Fruit fly (Drosophila melanogaster) whole organism, embryonic: ENCODE data around the gene CG15221.

ENCODE experiments used
- ATbp ChIP-seq: fragments of 200-800 bp; sonication (Bioruptor generic); optimal IDR thresholded peaks from 2 replicates; lab custom pipeline; 2017; ENCODE audit warnings: missing biosample characterization, mild to moderate bottlenecking, missing genetic modification characterization, missing genetic modification reagents
- Aef1 ChIP-seq: fragments of 200-800 bp; sonication (Bioruptor generic); IDR thresholded peaks from 3 replicates; pipeline ENCODE4 v1.3.6; 2022; ENCODE audit warnings: missing biosample characterization, missing genetic modification characterization
- Awh ChIP-seq: fragments of 200-800 bp; sonication (Bioruptor generic); IDR thresholded peaks from 2 replicates; pipeline ENCODE4, ENCODE4 v1.3.6; 2022; ENCODE audit warnings: missing biosample characterization, missing genetic modification characterization
- CG10959 ChIP-seq: fragments of 200-800 bp; sonication (Bioruptor generic); IDR thresholded peaks from 2 replicates; pipeline ENCODE4 v1.3.6; 2022; ENCODE audit warnings: missing biosample characterization, missing genetic modification characterization
- CG11560 ChIP-seq: fragments of 200-800 bp; sonication (Bioruptor generic); IDR thresholded peaks from 3 replicates; pipeline ENCODE4 v1.3.6; 2022; ENCODE audit warnings: missing biosample characterization, missing genetic modification characterization
- CG12299 ChIP-seq: fragments of 200-800 bp; sonication (Bioruptor generic); optimal IDR thresholded peaks from 2 replicates; lab custom pipeline; 2018; ENCODE audit warnings: missing biosample characterization, mild to moderate bottlenecking, missing genetic modification characterization
- CG13624 ChIP-seq: fragments of 200-800 bp; sonication (Bioruptor generic); optimal IDR thresholded peaks from 2 replicates; lab custom pipeline; 2016; ENCODE audit warnings: missing biosample characterization, missing genetic modification characterization
- CG15514 ChIP-seq: fragments of 200-800 bp; sonication (Bioruptor generic); optimal IDR thresholded peaks from 3 replicates; lab custom pipeline; 2017; ENCODE audit warnings: missing biosample characterization, missing genetic modification characterization, mild to moderate bottlenecking, moderate library complexity, missing genetic modification reagents
- CG18011 ChIP-seq: fragments of 200-800 bp; sonication (Bioruptor generic); optimal IDR thresholded peaks from 2 replicates; lab custom pipeline; 2017; ENCODE audit warnings: missing biosample characterization, missing genetic modification characterization, mild to moderate bottlenecking, moderate library complexity, missing genotype
- CG18619 ChIP-seq: fragments of 200-800 bp; sonication (Bioruptor generic); optimal IDR thresholded peaks from 3 replicates; lab custom pipeline; 2017; ENCODE audit warnings: missing biosample characterization, mild to moderate bottlenecking, missing genetic modification characterization
- CG18764 ChIP-seq: fragments of 200-800 bp; sonication (Bioruptor generic); optimal IDR thresholded peaks from 3 replicates; lab custom pipeline; 2016; ENCODE audit warnings: missing biosample characterization, missing genetic modification characterization
- CG3726 ChIP-seq: fragments of 200-800 bp; sonication (Bioruptor generic); IDR thresholded peaks from 3 replicates; pipeline ENCODE4, ENCODE4 v1.3.6; 2022; ENCODE audit warnings: missing biosample characterization, missing genetic modification characterization
- CG3838 ChIP-seq: fragments of 200-800 bp; sonication (Bioruptor generic); optimal IDR thresholded peaks from 3 replicates; lab custom pipeline; 2016; ENCODE audit warnings: missing biosample characterization, missing genetic modification characterization
- CG4820 ChIP-seq: fragments of 200-800 bp; sonication (Bioruptor generic); optimal IDR thresholded peaks from 3 replicates; lab custom pipeline; 2016; ENCODE audit warnings: missing biosample characterization, missing genetic modification characterization
- CG6689 ChIP-seq: fragments of 200-800 bp; sonication (Bioruptor generic); IDR thresholded peaks from 2 replicates; pipeline ENCODE4 v1.3.6; 2022; ENCODE audit warnings: missing biosample characterization, missing genetic modification characterization
- CG6854 ChIP-seq: fragments of 200-800 bp; sonication (Bioruptor generic); optimal IDR thresholded peaks from 3 replicates; lab custom pipeline; 2017; ENCODE audit warnings: missing biosample characterization, mild to moderate bottlenecking, missing genetic modification characterization
- CG7987 ChIP-seq: fragments of 200-800 bp; sonication (Bioruptor generic); optimal IDR thresholded peaks from 2 replicates; lab custom pipeline; 2018; ENCODE audit warnings: missing biosample characterization, mild to moderate bottlenecking, missing genetic modification characterization, moderate library complexity
- CG8478 ChIP-seq: fragments of >200 bp; optimal IDR thresholded peaks from 2 replicates; lab custom pipeline; 2018
- CG9727 ChIP-seq: fragments of 200-800 bp; sonication (Bioruptor generic); optimal IDR thresholded peaks from 3 replicates; lab custom pipeline; 2017; ENCODE audit warnings: missing biosample characterization, mild to moderate bottlenecking, missing genetic modification characterization
- CG9932 ChIP-seq: fragments of 200-800 bp; sonication (Bioruptor generic); IDR thresholded peaks from 2 replicates; pipeline ENCODE4 v1.3.6; 2022; ENCODE audit warnings: missing biosample characterization, missing genetic modification characterization
- CoRest ChIP-seq: fragments of 200-800 bp; sonication (Bioruptor generic); optimal IDR thresholded peaks from 3 replicates; lab custom pipeline; 2018; ENCODE audit warnings: missing biosample characterization, mild to moderate bottlenecking, missing genetic modification characterization, moderate library complexity
- Dref ChIP-seq: fragments of 200-800 bp; sonication (Bioruptor generic); IDR thresholded peaks from 2 replicates; pipeline ENCODE4 v1.3.6; 2022; ENCODE audit warnings: missing biosample characterization, missing genetic modification characterization
- HLHmδ ChIP-seq: fragments of 200-800 bp; sonication (Bioruptor generic); optimal IDR thresholded peaks from 2 replicates; lab custom pipeline; 2018; ENCODE audit warnings: missing biosample characterization, mild to moderate bottlenecking, missing genetic modification characterization, moderate library complexity
- Hr3 ChIP-seq: fragments of 200-800 bp; sonication (Bioruptor generic); optimal IDR thresholded peaks from 3 replicates; lab custom pipeline; 2016; ENCODE audit warnings: missing biosample characterization, missing genetic modification characterization
- Kr ChIP-seq: fragments of 200-800 bp; sonication (Bioruptor generic); optimal IDR thresholded peaks from 2 replicates; lab custom pipeline; 2017; ENCODE audit warnings: missing biosample characterization, mild to moderate bottlenecking, missing genetic modification characterization
- MBD-R2 ChIP-seq: fragments of 200-800 bp; sonication (Bioruptor generic); IDR thresholded peaks from 2 replicates; pipeline ENCODE4 v1.3.6; 2022; ENCODE audit warnings: missing biosample characterization, missing genetic modification characterization
- Max ChIP-seq: fragments of 200-800 bp; sonication (Bioruptor generic); optimal IDR thresholded peaks from 2 replicates; lab custom pipeline; 2016; ENCODE audit warnings: missing biosample characterization, mild to moderate bottlenecking, missing genetic modification characterization
- Nf-YA ChIP-seq: fragments of 200-800 bp; sonication (Bioruptor generic); IDR thresholded peaks from 2 replicates; pipeline ENCODE4 v1.3.6; 2022; ENCODE audit warnings: missing biosample characterization, missing genetic modification characterization
- Opbp ChIP-seq: fragments of 200-800 bp; sonication (Bioruptor generic); IDR thresholded peaks from 3 replicates; pipeline ENCODE4 v1.3.6; 2022; ENCODE audit warnings: missing biosample characterization, missing genetic modification characterization; ENCODE audit not compliant: partially characterized antibody
- PHDP ChIP-seq: fragments of 200-800 bp; sonication (Bioruptor generic); optimal IDR thresholded peaks from 3 replicates; lab custom pipeline; 2018; ENCODE audit warnings: missing biosample characterization, mild to moderate bottlenecking, missing genetic modification characterization, moderate library complexity
- Pdp1 ChIP-seq, 2 experiments: fragments of 200-800 bp; sonication (Bioruptor generic); optimal IDR thresholded peaks; 3 replicates each; lab custom pipeline; 2016; ENCODE audit warnings: missing biosample characterization in 2 of 2, missing genetic modification characterization in 2 of 2, mild to moderate bottlenecking in 1 of 2, moderate library complexity in 1 of 2
- Ravus ChIP-seq: fragments of 200-800 bp; sonication (Bioruptor generic); IDR thresholded peaks from 2 replicates; pipeline ENCODE4 v1.3.6; 2022; ENCODE audit warnings: missing biosample characterization, missing genetic modification characterization
- Tbp ChIP-seq: fragments of >200 bp; optimal IDR thresholded peaks from 2 replicates; lab custom pipeline; 2018; ENCODE audit warnings: missing biosample characterization, missing genetic modification characterization
- bcd ChIP-seq: fragments of 200-800 bp; sonication (Bioruptor generic); optimal IDR thresholded peaks from 2 replicates; lab custom pipeline; 2017; ENCODE audit warnings: missing biosample characterization, mild to moderate bottlenecking, missing genetic modification characterization
- chn ChIP-seq: fragments of 200-800 bp; sonication (Bioruptor generic); optimal IDR thresholded peaks from 2 replicates; lab custom pipeline; 2016; ENCODE audit warnings: missing biosample characterization, missing genetic modification characterization
- crol ChIP-seq: fragments of 200-800 bp; sonication (Bioruptor generic); IDR thresholded peaks from 2 replicates; pipeline ENCODE4 v1.3.6; 2022; ENCODE audit warnings: missing biosample characterization, missing genetic modification characterization
- crp ChIP-seq, 2 experiments: fragments of 200-800 bp; sonication (Bioruptor generic); optimal IDR thresholded peaks; 2 replicates in 1 of 2; 3 replicates in 1 of 2; lab custom pipeline; 2017; ENCODE audit warnings: missing biosample characterization in 2 of 2, missing genetic modification characterization in 2 of 2, mild to moderate bottlenecking in 1 of 2, moderate library complexity in 1 of 2
- dpn ChIP-seq, 2 experiments: fragments of 200-800 bp; sonication (Bioruptor generic); optimal IDR thresholded peaks; 3 replicates each; lab custom pipeline; 2016; ENCODE audit warnings: missing biosample characterization in 2 of 2, missing genetic modification characterization in 2 of 2
- exex ChIP-seq: fragments of 200-800 bp; sonication (Bioruptor generic); optimal IDR thresholded peaks from 4 replicates; lab custom pipeline; 2018; ENCODE audit warnings: missing biosample characterization, mild to moderate bottlenecking, missing genetic modification characterization, moderate library complexity
- grau ChIP-seq: fragments of 200-800 bp; optimal IDR thresholded peaks from 3 replicates; lab custom pipeline; 2019; ENCODE audit warnings: missing biosample characterization, mild to moderate bottlenecking, missing genetic modification characterization, moderate library complexity
- gt ChIP-seq: fragments of 200-800 bp; sonication (Bioruptor generic); IDR thresholded peaks from 2 replicates; pipeline ENCODE4 v1.3.6; 2022; ENCODE audit warnings: missing biosample characterization, missing genetic modification characterization
- mld ChIP-seq: fragments of 200-800 bp; sonication (Bioruptor generic); IDR thresholded peaks from 3 replicates; pipeline ENCODE4 v1.3.6; 2022; ENCODE audit warnings: missing biosample characterization, missing genetic modification characterization; ENCODE audit not compliant: partially characterized antibody
- pb ChIP-seq: fragments of 200-800 bp; sonication (Bioruptor generic); optimal IDR thresholded peaks from 3 replicates; lab custom pipeline; 2016; ENCODE audit warnings: missing biosample characterization, missing genetic modification characterization
- pros ChIP-seq: fragments of 200-800 bp; sonication (Bioruptor generic); optimal IDR thresholded peaks from 3 replicates; lab custom pipeline; 2019; ENCODE audit warnings: missing biosample characterization, mild to moderate bottlenecking, missing genetic modification characterization, moderate library complexity
- schlank ChIP-seq: fragments of 200-800 bp; sonication (Bioruptor generic); optimal IDR thresholded peaks from 2 replicates; lab custom pipeline; 2018; ENCODE audit warnings: missing biosample characterization, mild to moderate bottlenecking, missing genetic modification characterization
- sens ChIP-seq: fragments of 200-800 bp; sonication (Bioruptor generic); peaks from one replicate; lab custom pipeline; 2016; ENCODE audit warnings: missing biosample characterization, missing genetic modification characterization
- sqz ChIP-seq: fragments of 200-800 bp; sonication (Bioruptor generic); optimal IDR thresholded peaks from 3 replicates; lab custom pipeline; 2018; ENCODE audit warnings: missing biosample characterization, mild to moderate bottlenecking, missing genetic modification characterization
- tna ChIP-seq: fragments of 200-800 bp; sonication (Bioruptor generic); IDR thresholded peaks from 2 replicates; pipeline ENCODE4 v1.3.6; 2022; ENCODE audit warnings: missing biosample characterization, missing genetic modification characterization; ENCODE audit not compliant: partially characterized antibody
- vnd ChIP-seq: fragments of 200-800 bp; sonication (Bioruptor generic); IDR thresholded peaks from 3 replicates; pipeline ENCODE4 v1.3.6; 2022; ENCODE audit warnings: missing biosample characterization, missing genetic modification characterization; ENCODE audit not compliant: partially characterized antibody
- z ChIP-seq: fragments of 200-800 bp; sonication (Bioruptor generic); IDR thresholded peaks from 3 replicates; pipeline ENCODE4 v1.3.6; 2022; ENCODE audit warnings: missing biosample characterization, missing genetic modification characterization
- zen2 ChIP-seq: fragments of 200-800 bp; sonication (Bioruptor generic); IDR thresholded peaks from 3 replicates; pipeline ENCODE4 v1.3.6; 2022; ENCODE audit warnings: missing biosample characterization, missing genetic modification characterization; ENCODE audit not compliant: partially characterized antibody

The CG15221 gene

dm6 chrX:11720138-11720537 lies 3.9 kb upstream of the CG15221 start, which contains the start of gene Tango10 (continued):
- TF ChIP-seq CG3726 (GFP tag; lab: Robert Waterston, UW) (no peak), CG6854 (GFP tag; lab: Kevin White, UChicago) (no peak), gt (GFP tag; lab: Robert Waterston, UW) (no peak), CG10959 (GFP tag; lab: Robert Waterston, UW) (0 out of 2 replicates have a peak, but pooled peaks have one; percentile 43), PHDP (peak; percentile 54), CG15514 (peak; percentile 84), CG9727 (GFP tag; lab: Kevin White, UChicago) (peak; percentile 48), CG13624 (GFP tag; lab: Kevin White, UChicago) (peak; percentile 39), sqz (no peak), Aef1 (GFP tag; lab: Robert Waterston, UW) (peak; percentile 51), HLHmδ (GFP tag; lab: Kevin White, UChicago) (no peak), Awh (GFP tag; lab: Robert Waterston, UW) (no peak), sens (GFP tag; lab: Kevin White, UChicago) (peak; percentile 87), Ravus (no peak), CG18619 (GFP tag; lab: Kevin White, UChicago) (no peak), Hr3 (peak; percentile 42), CG4820 (GFP tag; lab: Kevin White, UChicago) (peak; percentile 46), zen2 (GFP tag; lab: Robert Waterston, UW) (peak; percentile 78; the same call in 2 of the 3 replicates), CG3838 (GFP tag; lab: Kevin White, UChicago) (no peak), dpn (GFP tag; optimal IDR thresholded peaks at IDR 0.05; lab: Kevin White, UChicago) (peak; percentile 51 to 58), grau (tag; lab: Kevin White, UChicago) (peak; percentile 57), CG8478 (lab: Kevin White, UChicago) (no peak), mld (GFP tag; lab: Robert Waterston, UW) (0 out of 3 replicates have a peak, but pooled peaks have one; percentile 57), Tbp (GFP tag; lab: Kevin White, UChicago) (no peak), crol (GFP tag; lab: Robert Waterston, UW) (no peak), CoRest (tag; lab: Kevin White, UChicago) (peak; percentile 61), pb (GFP tag; lab: Kevin White, UChicago) (no peak), Dref (GFP tag; lab: Robert Waterston, UW) (peak; percentile 71), CG18764 (peak; percentile 96), Kr (GFP tag; lab: Kevin White, UChicago) (no peak), Pdp1 (GFP tag; optimal IDR thresholded peaks at IDR 0.05; lab: Kevin White, UChicago) (peak; percentile 35 to 55), CG6689 (GFP tag; lab: Robert Waterston, UW) (no peak), Opbp (GFP tag; lab: Robert Waterston, UW) (peak; percentile 60; the same call in 2 of the 3 replicates), CG9932 (GFP tag; lab: Robert Waterston, UW) (peak; percentile 77), vnd (GFP tag; lab: Robert Waterston, UW) (peak; percentile 78), CG18011 (no peak), z (GFP tag; lab: Robert Waterston, UW) (no peak), ATbp (GFP tag; lab: Kevin White, UChicago) (no peak), CG7987 (no peak), Nf-YA (GFP tag; lab: Robert Waterston, UW) (no peak), schlank (tag; lab: Kevin White, UChicago) (no peak), pros (GFP tag; lab: Kevin White, UChicago) (no peak), chn (GFP tag; lab: Kevin White, UChicago) (peak; percentile 23), crp (GFP tag; optimal IDR thresholded peaks at IDR 0.05; lab: Kevin White, UChicago) (peak in 1 of 2 experiments; percentile 61), Max (GFP tag; lab: Kevin White, UChicago) (peak; percentile 37), CG11560 (tag; lab: Robert Waterston, UW) (no peak), tna (GFP tag; lab: Robert Waterston, UW) (peak; percentile 69; the same call in 1 of the 2 replicates), MBD-R2 (GFP tag; lab: Robert Waterston, UW) (peak; percentile 81), exex (peak; percentile 12), CG12299 (tag; lab: Kevin White, UChicago) (no peak), bcd (GFP tag; lab: Kevin White, UChicago) (peak; percentile 20)
